Fruit fly (Drosophila melanogaster): ENCODE results near the gene Mzt1.

Gene Mzt1

DNA sequence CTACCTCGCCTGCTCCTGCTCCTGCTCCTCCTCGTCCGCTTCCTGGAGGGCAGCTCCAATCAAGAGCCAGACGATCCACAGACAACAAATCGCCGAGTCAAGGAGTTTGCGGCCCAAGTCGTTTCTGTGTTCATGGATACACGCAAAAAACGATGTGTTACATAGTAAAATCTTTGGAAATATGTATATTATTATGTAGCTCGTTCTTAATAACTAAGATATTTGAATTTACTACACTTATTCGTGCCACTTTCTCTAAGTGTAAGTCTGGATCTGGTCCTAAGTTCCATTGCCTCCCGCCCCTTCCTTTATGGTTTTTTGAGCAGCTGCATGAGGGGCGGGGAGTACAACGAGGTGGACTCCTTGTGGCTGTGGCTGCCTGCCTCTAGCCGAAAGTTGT is 2.6 kb upstream of the Mzt1 start:
- TF ChIP-seq Hnf4 (GFP tag; optimal IDR thresholded peaks at IDR 0.05): peak; percentile 48
- TF ChIP-seq woc (GFP tag; optimal IDR thresholded peaks at IDR 0.05): peak; percentile 48
- no peak for TF ChIP-seq tai (GFP tag; optimal IDR thresholded peaks at IDR 0.05)
- no peak for TF ChIP-seq Dif (GFP tag; optimal IDR thresholded peaks at IDR 0.05; ENCODE audit: partially characterized antibody)
- TF ChIP-seq N (GFP tag; optimal IDR thresholded peaks at IDR 0.05): no peak
- no peak for TF ChIP-seq sv (GFP tag; optimal IDR thresholded peaks at IDR 0.05)
- TF ChIP-seq Dfd (GFP tag; optimal IDR thresholded peaks at IDR 0.05): no peak
- TF ChIP-seq usp (GFP tag; optimal IDR thresholded peaks at IDR 0.05): no peak
- no peak for TF ChIP-seq GATAd (GFP tag; optimal IDR thresholded peaks at IDR 0.05)
- TF ChIP-seq foxo (GFP tag; optimal IDR thresholded peaks at IDR 0.05): peak in 1 of 2 experiments; percentile 71
- TF ChIP-seq HLH106 (tag; optimal IDR thresholded peaks at IDR 0.05): peak; percentile 47
- no peak for TF ChIP-seq CG32264 (GFP tag; optimal IDR thresholded peaks at IDR 0.05)
- peak; percentile 71 for TF ChIP-seq fru (GFP tag; optimal IDR thresholded peaks at IDR 0.05)
- peak; percentile 64 for TF ChIP-seq ey (GFP tag; optimal IDR thresholded peaks at IDR 0.05)
- TF ChIP-seq OdsH (GFP tag; optimal IDR thresholded peaks at IDR 0.05): peak; percentile 53
- TF ChIP-seq h (GFP tag; optimal IDR thresholded peaks at IDR 0.05): peak; percentile 87
- TF ChIP-seq jim (GFP tag; optimal IDR thresholded peaks at IDR 0.05): no peak
- TF ChIP-seq psq (GFP tag; optimal IDR thresholded peaks at IDR 0.05): peak; percentile 34
- TF ChIP-seq br (GFP tag; optimal IDR thresholded peaks at IDR 0.05): peak; percentile 68
- TF ChIP-seq lola (GFP tag; optimal IDR thresholded peaks at IDR 0.05): no peak
- no peak for TF ChIP-seq Abd-B (GFP tag; optimal IDR thresholded peaks at IDR 0.05)
- TF ChIP-seq Sp1 (GFP tag; optimal IDR thresholded peaks at IDR 0.05): peak; percentile 35
- TF ChIP-seq Jra (GFP tag; optimal IDR thresholded peaks at IDR 0.05): no peak
- TF ChIP-seq Hr78 (GFP tag; optimal IDR thresholded peaks at IDR 0.05): no peak
- no peak for TF ChIP-seq Vsx2 (GFP tag; optimal IDR thresholded peaks at IDR 0.05; ENCODE audit: partially characterized antibody)
- peak; percentile 56 for TF ChIP-seq rgr (GFP tag; optimal IDR thresholded peaks at IDR 0.05)
- no peak for TF ChIP-seq CrebA (GFP tag; optimal IDR thresholded peaks at IDR 0.05; ENCODE audit: borderline replicate concordance)
- no peak for TF ChIP-seq pan (optimal IDR thresholded peaks at IDR 0.05)
- peak; percentile 44 for TF ChIP-seq brk (GFP tag; optimal IDR thresholded peaks at IDR 0.05)
- TF ChIP-seq dmrt93B (GFP tag; optimal IDR thresholded peaks at IDR 0.05): no peak
- TF ChIP-seq Hr83 (GFP tag; optimal IDR thresholded peaks at IDR 0.05; ENCODE audit: poor library complexity, severe bottlenecking): no peak
- no peak for TF ChIP-seq Myc (optimal IDR thresholded peaks at IDR 0.05)
- TF ChIP-seq CG9705 (GFP tag; optimal IDR thresholded peaks at IDR 0.05): no peak
- TF ChIP-seq sage (GFP tag; optimal IDR thresholded peaks at IDR 0.05): no peak
- TF ChIP-seq Rel (GFP tag; optimal IDR thresholded peaks at IDR 0.05): no peak
- no peak for TF ChIP-seq Rel (tag; optimal IDR thresholded peaks at IDR 0.05)
- TF ChIP-seq dsf (GFP tag; optimal IDR thresholded peaks at IDR 0.05; ENCODE audit: borderline replicate concordance): no peak

DNA sequence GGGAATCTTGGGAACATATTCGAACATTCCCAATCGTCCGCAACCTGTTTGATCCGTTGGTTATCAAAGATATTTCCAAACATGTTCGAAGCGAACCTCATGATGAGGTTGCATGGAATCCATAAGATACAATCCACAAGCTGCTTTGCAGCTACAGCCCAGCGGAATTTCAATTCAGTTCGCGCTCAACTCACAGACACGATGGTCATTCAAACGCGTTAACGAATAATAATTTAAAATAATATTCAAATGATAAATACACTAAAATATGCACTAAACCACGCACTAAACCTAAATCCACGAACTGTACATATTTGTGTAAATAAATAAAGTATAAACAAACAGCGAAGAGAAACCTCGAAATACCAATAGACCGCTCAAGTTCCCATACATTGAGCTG is 1.2 kb upstream of the Mzt1 start:
- peak; percentile 42 for TF ChIP-seq h (GFP tag; optimal IDR thresholded peaks at IDR 0.05)
- no peak for TF ChIP-seq pan (optimal IDR thresholded peaks at IDR 0.05)
- TF ChIP-seq Hnf4 (GFP tag; optimal IDR thresholded peaks at IDR 0.05): peak; percentile 13
- TF ChIP-seq dmrt93B (GFP tag; optimal IDR thresholded peaks at IDR 0.05): no peak
- TF ChIP-seq HLH106 (tag; optimal IDR thresholded peaks at IDR 0.05): no peak
- TF ChIP-seq tai (GFP tag; optimal IDR thresholded peaks at IDR 0.05): no peak
- peak; percentile 1 for TF ChIP-seq Hr83 (GFP tag; optimal IDR thresholded peaks at IDR 0.05; ENCODE audit: poor library complexity, severe bottlenecking)
- TF ChIP-seq rgr (GFP tag; optimal IDR thresholded peaks at IDR 0.05): no peak
- no peak for TF ChIP-seq usp (GFP tag; optimal IDR thresholded peaks at IDR 0.05)
- TF ChIP-seq psq (GFP tag; optimal IDR thresholded peaks at IDR 0.05): no peak
- no peak for TF ChIP-seq GATAd (GFP tag; optimal IDR thresholded peaks at IDR 0.05)
- no peak for TF ChIP-seq sv (GFP tag; optimal IDR thresholded peaks at IDR 0.05)
- TF ChIP-seq Dif (GFP tag; optimal IDR thresholded peaks at IDR 0.05; ENCODE audit: partially characterized antibody): peak; percentile 20
- TF ChIP-seq fru (GFP tag; optimal IDR thresholded peaks at IDR 0.05): no peak
- TF ChIP-seq N (GFP tag; optimal IDR thresholded peaks at IDR 0.05): no peak
- no peak for TF ChIP-seq Myc (optimal IDR thresholded peaks at IDR 0.05)
- TF ChIP-seq dsf (GFP tag; optimal IDR thresholded peaks at IDR 0.05; ENCODE audit: borderline replicate concordance): no peak

DNA sequence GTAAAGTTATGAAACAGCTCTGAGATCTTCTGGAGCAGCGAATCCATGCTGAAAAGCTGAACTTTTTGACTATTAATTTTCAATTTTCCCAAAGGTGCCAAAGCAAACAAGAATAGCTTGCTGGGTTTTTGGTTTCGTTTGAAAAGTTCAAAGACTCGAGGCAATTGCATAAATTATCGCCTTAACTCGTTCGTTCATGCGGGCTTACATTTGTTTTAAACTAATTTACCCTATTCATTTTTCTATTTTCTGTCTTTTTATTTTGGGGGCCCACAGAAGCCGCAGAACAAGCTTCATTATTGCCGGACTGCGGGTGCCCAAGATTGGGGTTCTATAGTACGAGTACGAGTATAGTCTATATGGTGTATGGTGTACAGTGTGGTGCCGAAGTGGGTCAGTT is 1.8 kb downstream of the Mzt1 start, which contains the start of the genes CG32298 and CG32299:
Gene CG32298 (minus strand): TSS at position 101 of the 400 bp plus-strand sequence.
Gene CG32299 (minus strand): TSS at position 101 of the 400 bp plus-strand sequence.
- TF ChIP-seq ey (GFP tag; optimal IDR thresholded peaks at IDR 0.05) (no peak), sage (GFP tag; optimal IDR thresholded peaks at IDR 0.05) (no peak), CrebA (GFP tag; optimal IDR thresholded peaks at IDR 0.05; ENCODE audit: borderline replicate concordance) (no peak)

All from whole organism, wandering third instar larva.